Worm (Caenorhabditis elegans): ENCODE measurements around the gene faah-1.
"Not testable (repeated sequence)": the region's sequence is repeated elsewhere in the genome, so short reads cannot be mapped to it uniquely, and the experiment has no call there.

Gene faah-1

DNA sequence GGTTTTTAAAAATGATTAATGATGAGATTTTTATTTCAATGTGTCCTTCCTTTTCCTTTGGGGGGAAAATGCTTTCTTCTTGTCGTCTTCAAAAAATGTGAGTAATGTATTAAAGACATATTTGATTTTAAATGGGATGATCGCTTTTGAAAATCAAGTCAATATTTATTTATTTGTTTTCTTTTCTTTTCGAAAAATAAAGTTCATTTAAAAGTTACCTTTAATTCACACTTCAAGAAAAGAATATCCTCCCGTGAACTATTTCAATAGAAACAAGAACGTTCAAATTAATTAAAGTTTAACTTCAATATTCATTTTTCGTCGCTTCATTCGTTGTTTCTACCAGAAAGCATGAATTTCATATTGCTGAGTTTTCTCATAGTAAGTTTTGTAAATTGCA lies 43.7 kb upstream of the faah-1 start, which contains the start of gene irld-8:
TSS of gene irld-8 (plus strand) at position 301 of the 400 bp plus-strand sequence.
- no peak for TF ChIP-seq fkh-10 (GFP tag; optimal IDR thresholded peaks at IDR 0.05)
- no peak for TF ChIP-seq ceh-48 (tag; optimal IDR thresholded peaks at IDR 0.05)
- TF ChIP-seq npax-4 (tag; optimal IDR thresholded peaks at IDR 0.05): no peak
- no peak for TF ChIP-seq Y22D7AL.16 (tag; optimal IDR thresholded peaks at IDR 0.05)
- TF ChIP-seq tbx-7 (tag; optimal IDR thresholded peaks at IDR 0.05): no peak
- no peak for TF ChIP-seq C38D4.7 (GFP tag; optimal IDR thresholded peaks at IDR 0.05)
- no peak for TF ChIP-seq F13H6.1 (tag; optimal IDR thresholded peaks at IDR 0.05)
- TF ChIP-seq gmeb-2 (tag; optimal IDR thresholded peaks at IDR 0.05): no peak

ce11 chrIV:8118790-8119189 lies 40.4 kb upstream of the faah-1 start, which contains the start of gene F42G8.8:
F42G8.8 (plus strand) TSS chrIV:8119090.
- TF ChIP-seq fkh-10 (GFP tag; optimal IDR thresholded peaks at IDR 0.05) (no peak), ceh-48 (tag; optimal IDR thresholded peaks at IDR 0.05) (no peak), ceh-6 (GFP tag; optimal IDR thresholded peaks at IDR 0.05) (no peak), unc-3 (GFP tag; conservative IDR thresholded peaks at IDR 0.05) (no peak), unc-3 (tag; optimal IDR thresholded peaks at IDR 0.05) (no peak), tbx-2 (tag; optimal IDR thresholded peaks at IDR 0.05) (no peak), pag-3 (tag; optimal IDR thresholded peaks at IDR 0.05; ENCODE audit: borderline replicate concordance) (no peak), dve-1 (tag; optimal IDR thresholded peaks at IDR 0.05) (no peak), T23F11.4 (GFP tag; optimal IDR thresholded peaks at IDR 0.05) (no peak), mec-3 (tag; optimal IDR thresholded peaks at IDR 0.05; ENCODE audit: borderline replicate concordance) (no peak), C38D4.7 (GFP tag; optimal IDR thresholded peaks at IDR 0.05) (no peak), ceh-9 (tag; optimal IDR thresholded peaks at IDR 0.05) (no peak), ceh-31 (tag; optimal IDR thresholded peaks at IDR 0.05) (no peak)

DNA sequence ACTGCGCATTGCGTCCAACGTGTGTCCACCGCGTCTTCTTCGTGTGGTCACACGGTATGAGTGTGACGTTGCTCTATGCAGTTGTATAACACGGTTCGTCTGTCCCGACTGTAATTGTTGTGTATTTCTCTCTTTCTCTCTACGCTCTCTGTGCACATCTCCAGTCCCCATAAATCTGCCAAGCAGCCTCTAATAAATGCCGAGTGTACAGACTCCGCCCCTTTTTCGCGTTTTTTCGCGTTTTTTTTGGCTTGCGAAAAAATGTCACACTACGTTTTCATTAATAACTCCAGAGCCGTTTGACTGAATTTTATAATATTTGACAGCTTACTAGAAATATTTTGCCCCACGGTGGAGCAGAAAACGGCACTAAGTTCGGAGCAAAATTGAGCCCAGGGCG lies 36.8 kb upstream of the faah-1 start, which contains the start of gene erp-44.3:
TSS of gene erp-44.3 (plus strand) at position 301 of the 400 bp plus-strand sequence.
- TF ChIP-seq ceh-48 (tag; optimal IDR thresholded peaks at IDR 0.05); K09A11.1 (tag; optimal IDR thresholded peaks at IDR 0.05; ENCODE audit: insufficient read depth); nhr-232 (tag; optimal IDR thresholded peaks at IDR 0.05): not testable (repeated sequence)

DNA sequence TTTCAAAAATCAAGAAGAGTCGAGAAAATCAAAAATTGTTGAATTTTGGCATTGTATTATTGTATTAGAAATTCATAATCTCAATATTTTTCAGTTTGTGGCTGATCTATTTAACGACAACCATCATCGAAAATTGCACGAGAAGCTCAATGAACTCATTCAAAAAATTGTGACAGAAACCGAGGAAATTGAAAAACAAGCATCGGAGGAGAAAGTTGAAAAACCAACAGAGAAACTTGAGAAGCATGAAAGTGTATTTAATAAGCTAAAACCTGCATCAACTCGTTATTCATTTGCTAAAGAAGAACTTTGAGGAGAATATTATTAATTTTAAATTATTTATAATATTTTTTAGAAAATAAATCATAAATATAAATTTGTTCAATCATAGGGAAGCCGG lies 32.3 kb upstream of the faah-1 start, which contains the start of gene ceph-41:
TSS of gene ceph-41 (plus strand) at position 301 of the 400 bp plus-strand sequence.
- TF ChIP-seq ahr-1 (tag; optimal IDR thresholded peaks at IDR 0.05) (no peak), ceh-45 (GFP tag; IDR thresholded peaks at IDR 0.05) (no peak), fkh-6 (tag; optimal IDR thresholded peaks at IDR 0.05) (no peak), eyg-1 (tag; optimal IDR thresholded peaks at IDR 0.05) (no peak), T23F11.4 (GFP tag; optimal IDR thresholded peaks at IDR 0.05) (no peak), ceh-30 (tag; optimal IDR thresholded peaks at IDR 0.05) (no peak), nhr-232 (tag; optimal IDR thresholded peaks at IDR 0.05) (no peak), odd-2 (tag; optimal IDR thresholded peaks at IDR 0.05) (no peak), pax-1 (tag; optimal IDR thresholded peaks at IDR 0.05) (no peak)

- TF ChIP-seq ceh-48 (tag; optimal IDR thresholded peaks at IDR 0.05): no peak
- TF ChIP-seq F13H6.1 (tag; optimal IDR thresholded peaks at IDR 0.05): no peak
- no peak for TF ChIP-seq odd-2 (tag; optimal IDR thresholded peaks at IDR 0.05)
- TF ChIP-seq gmeb-2 (tag; optimal IDR thresholded peaks at IDR 0.05): no peak
- no peak for TF ChIP-seq pha-2 (tag; optimal IDR thresholded peaks at IDR 0.05)
- no peak for TF ChIP-seq elt-4 (tag; optimal IDR thresholded peaks at IDR 0.05)
- TF ChIP-seq nfya-1 (tag; optimal IDR thresholded peaks at IDR 0.05): no peak
- no peak for TF ChIP-seq mec-3 (tag; optimal IDR thresholded peaks at IDR 0.05; ENCODE audit: borderline replicate concordance)
- no peak for TF ChIP-seq ceh-9 (tag; optimal IDR thresholded peaks at IDR 0.05)
- TF ChIP-seq ceh-24 (tag; optimal IDR thresholded peaks at IDR 0.05): no peak
- no peak for TF ChIP-seq dmd-4 (tag; optimal IDR thresholded peaks at IDR 0.05; ENCODE audit: borderline replicate concordance)
- TF ChIP-seq K02D7.2 (tag; optimal IDR thresholded peaks at IDR 0.05): no peak
Observed at ce11 chrIV:8127430-8127829, 31.8 kb upstream of the faah-1 start.
